Worm (Caenorhabditis elegans): ENCODE measurements around the gene nspd-2.

ce11 chrIV:9869344-9869743 lies 25.5 kb downstream of the nspd-2 start:
- TF ChIP-seq dao-5 (tag; optimal IDR thresholded peaks at IDR 0.05) (no peak), W03F9.2 (tag; optimal IDR thresholded peaks at IDR 0.05) (no peak), him-1 (tag; optimal IDR thresholded peaks at IDR 0.05) (no peak)

All from whole organism, L4/young adult.